Fruit fly (Drosophila melanogaster): Measurements from ENCODE around the gene Ddrgk1.

Ddrgk1 gene

dm6 chr3R:21263177-21263576, 48.3 kb downstream of the Ddrgk1 start:
- TF ChIP-seq CG17801 (GFP tag; optimal IDR thresholded peaks at IDR 0.05; ENCODE audit: partially characterized antibody), result no peak
